Worm (Caenorhabditis elegans): ENCODE measurements around the gene C06E8.5.

ce11 chrIII:6979584-6979983 is 25.7 kb downstream of the C06E8.5 start, which contains the start of gene ceh-20:
- TF ChIP-seq lin-11 (tag; optimal IDR thresholded peaks at IDR 0.05) (no peak), ceh-9 (tag; optimal IDR thresholded peaks at IDR 0.05) (no peak), hlh-30 (tag; optimal IDR thresholded peaks at IDR 0.05; ENCODE audit: insufficient read depth) (no peak)

All from whole organism, late embryonic.